Fruit fly (Drosophila melanogaster): ENCODE measurements around the gene CG45080.

Gene CG45080

DNA sequence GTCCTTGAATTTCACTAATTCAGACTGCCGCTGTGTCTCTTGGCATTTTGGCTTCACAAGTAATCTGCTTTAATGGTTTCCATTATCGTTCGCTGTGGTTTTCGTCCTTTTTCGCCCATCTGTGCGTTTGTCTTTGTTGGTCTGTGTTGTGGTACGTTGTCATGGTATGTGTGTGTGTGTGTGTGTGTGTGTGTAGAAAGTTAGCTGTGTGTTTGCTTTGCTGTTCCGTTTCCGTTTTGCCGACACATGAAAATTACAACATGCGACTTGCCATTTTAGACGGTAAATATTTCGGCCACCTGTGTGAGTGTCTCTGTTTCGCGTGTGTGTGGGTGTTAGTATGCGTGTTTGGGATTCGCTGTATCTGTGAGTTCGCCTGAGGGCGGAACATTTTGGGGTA, 37.9 kb upstream of the CG45080 start:
- TF ChIP-seq abd-A (tag; optimal IDR thresholded peaks at IDR 0.05) (peak; percentile 34), scrt (GFP tag; optimal IDR thresholded peaks at IDR 0.05) (peak; percentile 70), CG10321 (GFP tag; IDR thresholded peaks at IDR 0.05) (no peak), Ets65A (GFP tag) (peak; percentile 80)

DNA sequence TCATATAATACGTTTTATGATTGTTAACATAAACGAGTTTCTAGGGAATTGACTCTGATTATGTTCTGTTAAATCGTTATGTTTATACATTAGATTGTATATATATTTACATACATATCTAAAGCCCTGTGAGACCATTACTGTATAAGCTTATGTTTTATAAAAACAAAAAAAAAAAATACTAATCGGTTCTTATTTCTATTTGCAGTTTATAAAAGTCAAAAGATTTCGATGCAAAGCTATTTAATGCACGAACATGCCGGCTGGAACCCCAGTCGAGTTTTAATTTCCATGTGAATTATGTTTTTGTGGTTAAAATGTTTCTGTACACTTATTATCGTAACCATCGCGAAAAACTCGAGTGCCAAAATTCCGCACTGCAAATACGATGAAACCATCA, 34.3 kb upstream of the CG45080 start, which contains the start of gene mthl12:
mthl12 (plus strand) TSS at position 301 of the 400 bp plus-strand sequence.
- TF ChIP-seq NC2α (GFP tag; optimal IDR thresholded peaks at IDR 0.05), result no peak
- TF ChIP-seq nau (GFP tag; optimal IDR thresholded peaks at IDR 0.05), result no peak
- no peak for TF ChIP-seq MBD-R2 (GFP tag; IDR thresholded peaks at IDR 0.05)
- TF ChIP-seq br (optimal IDR thresholded peaks at IDR 0.05), result no peak
- no peak for TF ChIP-seq al (GFP tag; IDR thresholded peaks at IDR 0.05)
- no peak for TF ChIP-seq org-1 (GFP tag; optimal IDR thresholded peaks at IDR 0.05)
- no peak for TF ChIP-seq sc (optimal IDR thresholded peaks at IDR 0.05)
- no peak for TF ChIP-seq sc (GFP tag; optimal IDR thresholded peaks at IDR 0.05)
- no peak for TF ChIP-seq CG12769 (tag; optimal IDR thresholded peaks at IDR 0.05)
- TF ChIP-seq Poxn (GFP tag; IDR thresholded peaks at IDR 0.05), result no peak
- no peak for TF ChIP-seq CG3281 (GFP tag; optimal IDR thresholded peaks at IDR 0.05)
- no peak for TF ChIP-seq ken (GFP tag; IDR thresholded peaks at IDR 0.05)
- TF ChIP-seq CG5245 (GFP tag; optimal IDR thresholded peaks at IDR 0.05), result no peak
- no peak for TF ChIP-seq dpn (GFP tag; optimal IDR thresholded peaks at IDR 0.05)

DNA sequence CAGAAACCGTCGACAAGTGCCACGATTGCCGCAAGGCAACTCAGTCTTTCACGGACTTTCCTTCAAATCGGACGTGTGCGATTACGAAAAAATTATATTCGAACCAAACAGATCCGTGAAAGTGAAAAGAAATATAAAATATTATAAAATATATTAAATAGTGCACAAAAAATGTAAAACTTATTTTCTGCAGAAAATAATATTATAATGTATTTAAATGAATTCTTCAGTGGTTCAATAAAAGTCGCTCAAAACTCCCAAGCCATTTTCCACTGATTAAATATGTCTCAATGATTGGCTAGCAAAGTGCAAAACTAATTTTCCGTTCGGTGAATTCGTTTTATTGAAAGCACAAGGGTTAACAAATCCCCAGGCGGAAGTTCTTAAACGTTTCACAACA, 19.0 kb upstream of the CG45080 start, which contains the start of gene PK2-R1:
PK2-R1 (plus strand) TSS at position 301 of the 400 bp plus-strand sequence.
- TF ChIP-seq CG9727 (GFP tag; optimal IDR thresholded peaks at IDR 0.05), result no peak

DNA sequence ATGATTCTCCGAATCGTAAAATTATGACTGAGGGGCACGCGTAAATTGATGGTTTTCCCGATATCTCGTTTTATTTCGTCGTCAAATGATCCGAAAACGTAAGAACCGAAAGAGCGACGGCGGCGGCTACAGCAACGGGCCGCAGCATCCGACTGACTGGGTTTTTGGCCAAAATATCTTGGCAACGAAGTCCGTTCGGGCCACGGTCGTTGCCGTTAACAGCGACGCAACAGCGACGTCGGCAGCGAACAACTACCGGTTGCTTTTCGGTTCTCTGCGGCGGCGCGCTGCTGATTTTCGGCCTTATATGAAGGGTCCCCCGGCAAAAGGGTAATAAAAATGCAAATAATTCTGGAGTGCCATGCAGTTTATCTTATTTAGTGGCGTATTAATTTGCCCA, 14.9 kb upstream of the CG45080 start, which contains the start of gene PK2-R2:
PK2-R2 (minus strand) TSS at position 160 of the 400 bp plus-strand sequence.
- TF ChIP-seq chinmo (GFP tag; IDR thresholded peaks at IDR 0.05; ENCODE audit: partially characterized antibody) (0 out of 4 replicates have a peak, but pooled peaks have one; percentile 36), CG13894 (tag; optimal IDR thresholded peaks at IDR 0.05) (peak; percentile 56), abd-A (tag; optimal IDR thresholded peaks at IDR 0.05) (peak; percentile 23), fd3F (GFP tag; optimal IDR thresholded peaks at IDR 0.05) (no peak), CG12769 (tag; optimal IDR thresholded peaks at IDR 0.05) (peak; percentile 15), p53 (GFP tag; optimal IDR thresholded peaks at IDR 0.05) (no peak), twi (tag; optimal IDR thresholded peaks at IDR 0.05) (no peak), sima (GFP tag; optimal IDR thresholded peaks at IDR 0.05) (no peak), Jarid2 (GFP tag; optimal IDR thresholded peaks at IDR 0.05) (peak; percentile 2), trh (GFP tag; optimal IDR thresholded peaks at IDR 0.05) (no peak), Adf1 (GFP tag; IDR thresholded peaks at IDR 0.05) (peak; percentile 79), Deaf1 (tag; optimal IDR thresholded peaks at IDR 0.05) (peak; percentile 90), CG14667 (GFP tag; IDR thresholded peaks at IDR 0.05) (no peak), scrt (GFP tag; optimal IDR thresholded peaks at IDR 0.05) (peak; percentile 83), CG9876 (GFP tag; optimal IDR thresholded peaks at IDR 0.05) (no peak), Bgb (GFP tag; IDR thresholded peaks at IDR 0.05; ENCODE audit: partially characterized antibody) (0 out of 2 replicates have a peak, but pooled peaks have one; percentile 11)

DNA sequence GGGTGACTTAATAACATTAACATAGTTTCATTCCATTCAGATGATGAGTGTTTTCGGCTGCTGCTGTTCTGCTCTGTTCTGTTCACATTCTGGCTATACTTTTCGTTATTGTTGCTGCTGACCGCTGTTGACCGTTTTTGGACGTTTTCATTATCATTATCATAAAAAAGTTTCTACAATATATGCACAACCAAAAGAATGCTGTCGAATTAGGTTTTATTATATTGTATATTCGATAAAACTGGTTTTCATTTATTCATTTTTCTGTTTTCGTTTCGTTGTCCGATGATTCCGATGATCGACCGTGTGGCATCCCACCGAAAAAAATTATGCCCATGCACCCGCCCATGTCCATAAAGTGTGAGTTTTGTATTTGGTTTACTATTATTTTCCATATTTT, 14.0 kb upstream of the CG45080 start:
- TF ChIP-seq CG18619 (GFP tag; optimal IDR thresholded peaks at IDR 0.05) (no peak), Bteb2 (GFP tag; optimal IDR thresholded peaks at IDR 0.05) (no peak), CrebB (tag; optimal IDR thresholded peaks at IDR 0.05) (no peak), CG13894 (tag; optimal IDR thresholded peaks at IDR 0.05) (peak; percentile 2), abd-A (tag; optimal IDR thresholded peaks at IDR 0.05) (peak; percentile 57), chm (GFP tag; IDR thresholded peaks at IDR 0.05) (no peak), Ptx1 (GFP tag; IDR thresholded peaks at IDR 0.05) (no peak), chinmo (GFP tag; IDR thresholded peaks at IDR 0.05; ENCODE audit: partially characterized antibody) (peak; percentile 80; the same call in 2 of the 4 replicates), CG7963 (GFP tag; IDR thresholded peaks at IDR 0.05; ENCODE audit: partially characterized antibody) (no peak), CG17361 (GFP tag; IDR thresholded peaks at IDR 0.05) (no peak), tup (GFP tag; optimal IDR thresholded peaks at IDR 0.05) (no peak), bab2 (GFP tag; optimal IDR thresholded peaks at IDR 0.05) (no peak), CG17328 (GFP tag; IDR thresholded peaks at IDR 0.05) (no peak), Poxn (GFP tag; IDR thresholded peaks at IDR 0.05) (no peak), pb (GFP tag; optimal IDR thresholded peaks at IDR 0.05) (no peak), sd (tag; optimal IDR thresholded peaks at IDR 0.05) (peak; percentile 81), D19A (tag; optimal IDR thresholded peaks at IDR 0.05) (no peak), Bgb (GFP tag; IDR thresholded peaks at IDR 0.05; ENCODE audit: partially characterized antibody) (no peak)
